Fruit fly (Drosophila melanogaster): ENCODE measurements around the gene spri.

The spri gene

DNA sequence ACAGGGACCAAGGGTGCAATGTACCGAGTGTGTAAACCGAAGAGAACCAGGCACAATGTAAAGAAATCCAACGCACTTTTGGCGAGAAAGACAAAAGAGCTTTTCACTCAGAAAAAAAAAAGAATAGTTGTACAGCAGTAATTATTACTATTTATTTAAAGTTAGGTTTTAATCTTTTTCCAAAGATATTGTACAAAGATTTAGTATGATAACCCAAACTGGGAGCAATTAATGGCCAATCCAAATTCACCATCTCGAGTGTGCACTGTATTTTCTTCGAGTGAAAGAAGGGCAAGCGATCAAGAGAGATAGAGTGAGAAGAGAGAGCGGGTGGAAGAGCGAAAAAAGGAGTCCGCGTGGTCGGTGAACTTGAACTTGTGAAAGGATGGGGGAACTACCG is 761 bp downstream of the spri start (continued):
- TF ChIP-seq emc (GFP tag; optimal IDR thresholded peaks at IDR 0.05) (no peak), Myb (GFP tag; optimal IDR thresholded peaks at IDR 0.05) (no peak), Abd-B (GFP tag; optimal IDR thresholded peaks at IDR 0.05) (no peak), zf30C (GFP tag; optimal IDR thresholded peaks at IDR 0.05) (no peak), vfl (GFP tag; optimal IDR thresholded peaks at IDR 0.05) (no peak), CG9797 (GFP tag; optimal IDR thresholded peaks at IDR 0.05) (no peak), CG1602 (GFP tag; optimal IDR thresholded peaks at IDR 0.05) (no peak), Elba2 (GFP tag; optimal IDR thresholded peaks at IDR 0.05) (no peak), maf-S (GFP tag; optimal IDR thresholded peaks at IDR 0.05) (no peak), CG1603 (tag; optimal IDR thresholded peaks at IDR 0.05) (peak; percentile 22), CG4360 (GFP tag; IDR thresholded peaks at IDR 0.05) (no peak), luna (GFP tag; optimal IDR thresholded peaks at IDR 0.05) (no peak), dmrt11E (tag; optimal IDR thresholded peaks at IDR 0.05) (peak; percentile 2), pros (GFP tag; optimal IDR thresholded peaks at IDR 0.05) (no peak), Dip3 (GFP tag; optimal IDR thresholded peaks at IDR 0.05) (no peak), al (GFP tag; IDR thresholded peaks at IDR 0.05) (no peak), CG17612 (GFP tag; IDR thresholded peaks at IDR 0.05) (no peak), twi (tag; optimal IDR thresholded peaks at IDR 0.05) (no peak), CG13287 (GFP tag; IDR thresholded peaks at IDR 0.05; ENCODE audit: partially characterized antibody) (no peak), CG8281 (tag; optimal IDR thresholded peaks at IDR 0.05) (no peak), CG12236 (GFP tag; optimal IDR thresholded peaks at IDR 0.05) (no peak), CG10462 (GFP tag; optimal IDR thresholded peaks at IDR 0.05) (no peak), MESR4 (GFP tag; optimal IDR thresholded peaks at IDR 0.05) (no peak), Kr (GFP tag; optimal IDR thresholded peaks at IDR 0.05) (no peak), her (GFP tag; optimal IDR thresholded peaks at IDR 0.05) (no peak), sc (optimal IDR thresholded peaks at IDR 0.05) (no peak), sc (GFP tag; optimal IDR thresholded peaks at IDR 0.05) (no peak), CG5953 (GFP tag; IDR thresholded peaks at IDR 0.05) (no peak), CG14014 (GFP tag; IDR thresholded peaks at IDR 0.05) (no peak), CG32767 (GFP tag; IDR thresholded peaks at IDR 0.05) (no peak), Blimp-1 (GFP tag; optimal IDR thresholded peaks at IDR 0.05) (peak; percentile 22), lola (GFP tag; optimal IDR thresholded peaks at IDR 0.05) (no peak), gfzf (GFP tag; optimal IDR thresholded peaks at IDR 0.05) (no peak), unc-4 (GFP tag; IDR thresholded peaks at IDR 0.05; ENCODE audit: partially characterized antibody) (no peak), Bteb2 (GFP tag; optimal IDR thresholded peaks at IDR 0.05) (no peak), Optix (GFP tag; IDR thresholded peaks at IDR 0.05) (no peak), sna (GFP tag; IDR thresholded peaks at IDR 0.05; ENCODE audit: partially characterized antibody) (no peak), Atf6 (GFP tag; IDR thresholded peaks at IDR 0.05) (no peak), sens-2 (GFP tag; IDR thresholded peaks at IDR 0.05) (no peak), CG10543 (GFP tag; optimal IDR thresholded peaks at IDR 0.05) (no peak), Ptx1 (GFP tag; IDR thresholded peaks at IDR 0.05) (peak; percentile 34; the same call in 1 of the 2 replicates), pum (GFP tag; optimal IDR thresholded peaks at IDR 0.05) (no peak), knrl (GFP tag; IDR thresholded peaks at IDR 0.05; ENCODE audit: partially characterized antibody) (no peak), Hr39 (optimal IDR thresholded peaks at IDR 0.05) (no peak), psq (GFP tag; optimal IDR thresholded peaks at IDR 0.05) (no peak), sisA (GFP tag; IDR thresholded peaks at IDR 0.05) (0 out of 2 replicates have a peak, but pooled peaks have one; percentile 6), salm (tag; optimal IDR thresholded peaks at IDR 0.05) (no peak), kni (GFP tag; optimal IDR thresholded peaks at IDR 0.05) (no peak), CG13424 (tag; optimal IDR thresholded peaks at IDR 0.05) (no peak), bsh (GFP tag; optimal IDR thresholded peaks at IDR 0.05) (peak; percentile 27 to 54), CHES-1-like (GFP tag; optimal IDR thresholded peaks at IDR 0.05) (no peak), ham (GFP tag; IDR thresholded peaks at IDR 0.05) (no peak)

Measured in whole organism, embryonic.